Fruit fly (Drosophila melanogaster): ENCODE measurements around the gene CG11498.

The CG11498 gene

dm6 chr3R:30160312-30160942 is at the start of gene CG11498:
TSS of gene CG11498 (minus strand) at chr3R:30160473.
- no peak for TF ChIP-seq cic (GFP tag; optimal IDR thresholded peaks at IDR 0.05)
- TF ChIP-seq CG7101 (tag; optimal IDR thresholded peaks at IDR 0.05) = no peak
- no peak for TF ChIP-seq pad (GFP tag; optimal IDR thresholded peaks at IDR 0.05)
- TF ChIP-seq Crg-1 (GFP tag; optimal IDR thresholded peaks at IDR 0.05) = no peak
- TF ChIP-seq CG33017 (tag; optimal IDR thresholded peaks at IDR 0.05) = no peak
- no peak for TF ChIP-seq CG7045 (GFP tag; optimal IDR thresholded peaks at IDR 0.05)
- TF ChIP-seq tj (GFP tag; optimal IDR thresholded peaks at IDR 0.05) = no peak

dm6 chr3R:30209648-30210047 is 49.4 kb upstream of the CG11498 start, which contains the start of gene Anp:
TSS of gene Anp (plus strand) at chr3R:30209948.
- TF ChIP-seq bab1 (GFP tag; optimal IDR thresholded peaks at IDR 0.05) (no peak), CG12768 (GFP tag; optimal IDR thresholded peaks at IDR 0.05) (no peak), CG5204 (GFP tag; optimal IDR thresholded peaks at IDR 0.05) (no peak), CG33017 (tag; optimal IDR thresholded peaks at IDR 0.05) (no peak), tj (GFP tag; optimal IDR thresholded peaks at IDR 0.05) (no peak), Clk (GFP tag; optimal IDR thresholded peaks at IDR 0.05) (no peak), Mnt (GFP tag; optimal IDR thresholded peaks at IDR 0.05) (no peak), cnc (optimal IDR thresholded peaks at IDR 0.05) (no peak), Hr96 (GFP tag; optimal IDR thresholded peaks at IDR 0.05) (no peak), CG1620 (GFP tag; optimal IDR thresholded peaks at IDR 0.05) (no peak), CG11617 (GFP tag; optimal IDR thresholded peaks at IDR 0.05) (no peak)

- TF ChIP-seq Crg-1 (GFP tag; optimal IDR thresholded peaks at IDR 0.05) = peak; percentile 45
- peak; percentile 51 for TF ChIP-seq cic (GFP tag; optimal IDR thresholded peaks at IDR 0.05)
- peak; percentile 69 for TF ChIP-seq CG1620 (GFP tag; optimal IDR thresholded peaks at IDR 0.05)
- peak; percentile 52 for TF ChIP-seq ovo (GFP tag; optimal IDR thresholded peaks at IDR 0.05)
- peak; percentile 69 for TF ChIP-seq Hr96 (GFP tag; optimal IDR thresholded peaks at IDR 0.05)
- peak; percentile 69 for TF ChIP-seq CG33017 (tag; optimal IDR thresholded peaks at IDR 0.05)
- TF ChIP-seq bab1 (GFP tag; optimal IDR thresholded peaks at IDR 0.05) = peak; percentile 84
- TF ChIP-seq cnc (optimal IDR thresholded peaks at IDR 0.05) = no peak
- TF ChIP-seq CG7101 (tag; optimal IDR thresholded peaks at IDR 0.05) = peak; percentile 75
- TF ChIP-seq kay (GFP tag; ENCODE audit: borderline replicate concordance) = peak; percentile 67
- peak; percentile 75 for TF ChIP-seq Mnt (GFP tag; optimal IDR thresholded peaks at IDR 0.05)
- TF ChIP-seq toe (GFP tag; optimal IDR thresholded peaks at IDR 0.05) = peak; percentile 74
- peak; percentile 55 for TF ChIP-seq CG14711 (tag; optimal IDR thresholded peaks at IDR 0.05)
- TF ChIP-seq Clk (GFP tag; optimal IDR thresholded peaks at IDR 0.05) = peak; percentile 62
- peak; percentile 88 for TF ChIP-seq CG11617 (GFP tag; optimal IDR thresholded peaks at IDR 0.05)
- TF ChIP-seq CG12768 (GFP tag; optimal IDR thresholded peaks at IDR 0.05) = peak; percentile 64
- TF ChIP-seq CG5204 (GFP tag; optimal IDR thresholded peaks at IDR 0.05) = peak; percentile 69
- peak; percentile 67 for TF ChIP-seq CG7045 (GFP tag; optimal IDR thresholded peaks at IDR 0.05)
- peak; percentile 55 for TF ChIP-seq pad (GFP tag; optimal IDR thresholded peaks at IDR 0.05)
- peak; percentile 59 for TF ChIP-seq tj (GFP tag; optimal IDR thresholded peaks at IDR 0.05)
Measured at dm6 chr3R:30208766-30209484, 48.7 kb upstream of the CG11498 start, which contains the start of gene RpS7. TSS of gene RpS7 (minus strand) at chr3R:30209020.

dm6 chr3R:30208011-30208410 is 47.7 kb upstream of the CG11498 start:
- TF ChIP-seq ovo (GFP tag; optimal IDR thresholded peaks at IDR 0.05) (no peak), CG1620 (GFP tag; optimal IDR thresholded peaks at IDR 0.05) (no peak), Hr96 (GFP tag; optimal IDR thresholded peaks at IDR 0.05) (no peak), bab1 (GFP tag; optimal IDR thresholded peaks at IDR 0.05) (no peak), Mnt (GFP tag; optimal IDR thresholded peaks at IDR 0.05) (no peak), CG11617 (GFP tag; optimal IDR thresholded peaks at IDR 0.05) (no peak), CG14711 (tag; optimal IDR thresholded peaks at IDR 0.05) (no peak), pad (GFP tag; optimal IDR thresholded peaks at IDR 0.05) (no peak), CG5204 (GFP tag; optimal IDR thresholded peaks at IDR 0.05) (no peak), cic (GFP tag; optimal IDR thresholded peaks at IDR 0.05) (no peak), Crg-1 (GFP tag; optimal IDR thresholded peaks at IDR 0.05) (no peak), CG33017 (tag; optimal IDR thresholded peaks at IDR 0.05) (no peak), tj (GFP tag; optimal IDR thresholded peaks at IDR 0.05) (no peak), kay (GFP tag; ENCODE audit: borderline replicate concordance) (no peak), CG7045 (GFP tag; optimal IDR thresholded peaks at IDR 0.05) (no peak)

dm6 chr3R:30205946-30206345 is 45.7 kb upstream of the CG11498 start:
- TF ChIP-seq Mnt (GFP tag; optimal IDR thresholded peaks at IDR 0.05) (peak; percentile 24), CG1620 (GFP tag; optimal IDR thresholded peaks at IDR 0.05) (no peak), CG12768 (GFP tag; optimal IDR thresholded peaks at IDR 0.05) (no peak), ovo (GFP tag; optimal IDR thresholded peaks at IDR 0.05) (no peak), bab1 (GFP tag; optimal IDR thresholded peaks at IDR 0.05) (peak; percentile 67)

- no peak for TF ChIP-seq Clk (GFP tag; optimal IDR thresholded peaks at IDR 0.05)
- TF ChIP-seq CG7101 (tag; optimal IDR thresholded peaks at IDR 0.05) = no peak
- no peak for TF ChIP-seq Hr96 (GFP tag; optimal IDR thresholded peaks at IDR 0.05)
- no peak for TF ChIP-seq ovo (GFP tag; optimal IDR thresholded peaks at IDR 0.05)
- no peak for TF ChIP-seq toe (GFP tag; optimal IDR thresholded peaks at IDR 0.05)
- no peak for TF ChIP-seq bab1 (GFP tag; optimal IDR thresholded peaks at IDR 0.05)
- no peak for TF ChIP-seq CG12768 (GFP tag; optimal IDR thresholded peaks at IDR 0.05)
- no peak for TF ChIP-seq CG7045 (GFP tag; optimal IDR thresholded peaks at IDR 0.05)
- no peak for TF ChIP-seq CG11617 (GFP tag; optimal IDR thresholded peaks at IDR 0.05)
- TF ChIP-seq tj (GFP tag; optimal IDR thresholded peaks at IDR 0.05) = no peak
- no peak for TF ChIP-seq kay (GFP tag; ENCODE audit: borderline replicate concordance)
- no peak for TF ChIP-seq cnc (optimal IDR thresholded peaks at IDR 0.05)
Measured at dm6 chr3R:30204004-30204603, 43.8 kb upstream of the CG11498 start.

Measured in whole organism, adult.